Fruit fly (Drosophila melanogaster) whole organism: ENCODE measurements around the gene Elba1.

Experiments used
- CG8478 ChIP-seq: fragments of >200 bp; optimal IDR thresholded peaks from 2 replicates; lab custom pipeline; 2018; ENCODE audit warnings: inconsistent platforms
- EcR ChIP-seq, 2 experiments: fragments of >200 bp; optimal IDR thresholded peaks; 2 replicates each; lab custom pipeline; 2017; ENCODE audit warnings: missing biosample characterization in 2 of 2, missing genetic modification characterization in 2 of 2, missing genetic modification reagents in 2 of 2
- pan ChIP-seq: fragments of >200 bp; optimal IDR thresholded peaks from 2 replicates; lab custom pipeline; 2017
- psq ChIP-seq: fragments of >200 bp; optimal IDR thresholded peaks from 2 replicates; lab custom pipeline; 2017

- TF ChIP-seq CG8478 (lab: Kevin White, UChicago): no peak
- no peak for TF ChIP-seq psq (lab: Kevin White, UChicago)
- no peak for TF ChIP-seq EcR (GFP tag; optimal IDR thresholded peaks at IDR 0.05; lab: Kevin White, UChicago)
- no peak for TF ChIP-seq pan
Observed at dm6 chr2L:4640996-4641395, 43.3 kb downstream of the Elba1 start, which contains the start of gene BG642163.
